Fruit fly (Drosophila melanogaster): ENCODE measurements around the gene EMC4.
A peak's percentile ranks its signal among the peaks of the same experiment; 100 is the strongest.

Gene EMC4

DNA sequence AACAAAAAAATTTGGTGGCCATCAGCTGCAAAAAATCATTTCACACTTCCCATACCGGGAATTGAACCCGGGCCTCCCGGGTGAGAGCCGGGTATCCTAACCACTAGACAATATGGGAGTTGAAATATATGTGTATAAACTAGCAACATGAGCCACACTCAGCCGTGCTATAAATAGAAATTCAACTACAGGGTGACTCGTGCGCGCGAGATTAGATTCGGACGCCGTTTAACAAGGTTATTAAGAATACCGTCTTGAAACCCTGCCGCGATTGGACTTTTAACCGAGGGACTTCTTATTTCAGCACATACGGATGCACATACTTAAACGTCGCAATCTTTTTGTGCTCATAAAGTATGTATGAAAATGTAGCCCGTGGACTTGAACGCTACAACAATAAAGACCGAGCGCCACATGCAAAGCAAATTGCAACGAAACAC is 20.3 kb downstream of the EMC4 start (continued):
- TF ChIP-seq cas (GFP tag; IDR thresholded peaks at IDR 0.05) (0 out of 2 replicates have a peak, but pooled peaks have one; percentile 15), pfk (GFP tag; optimal IDR thresholded peaks at IDR 0.05) (no peak), pb (GFP tag; optimal IDR thresholded peaks at IDR 0.05) (no peak), CkIIα-i1 (GFP tag; IDR thresholded peaks at IDR 0.05) (no peak), nmo (GFP tag; optimal IDR thresholded peaks at IDR 0.05) (no peak), twi (tag; optimal IDR thresholded peaks at IDR 0.05) (no peak), pzg (GFP tag; optimal IDR thresholded peaks at IDR 0.05) (no peak), Drgx (GFP tag; IDR thresholded peaks at IDR 0.05) (no peak), Fer1 (GFP tag; optimal IDR thresholded peaks at IDR 0.05) (no peak), CG12071 (GFP tag; optimal IDR thresholded peaks at IDR 0.05) (peak; percentile 36), tna (GFP tag; IDR thresholded peaks at IDR 0.05; ENCODE audit: partially characterized antibody) (peak; percentile 94), CG18619 (GFP tag; optimal IDR thresholded peaks at IDR 0.05) (no peak), CG13775 (GFP tag; optimal IDR thresholded peaks at IDR 0.05) (no peak), Nf-YA (GFP tag; IDR thresholded peaks at IDR 0.05) (no peak), Sry-δ (GFP tag; optimal IDR thresholded peaks at IDR 0.05) (no peak), CG7745 (tag; optimal IDR thresholded peaks at IDR 0.05) (no peak), CG14710 (tag; optimal IDR thresholded peaks at IDR 0.05) (no peak), CG11695 (GFP tag; IDR thresholded peaks at IDR 0.05) (no peak), CG11085 (GFP tag; IDR thresholded peaks at IDR 0.05) (no peak), Rfx (GFP tag; IDR thresholded peaks at IDR 0.05) (no peak), CG15269 (tag; optimal IDR thresholded peaks at IDR 0.05) (peak; percentile 4), CG13624 (GFP tag; optimal IDR thresholded peaks at IDR 0.05) (no peak), Hmr (GFP tag; optimal IDR thresholded peaks at IDR 0.05) (no peak), psq (GFP tag; optimal IDR thresholded peaks at IDR 0.05) (no peak), CG8290 (GFP tag; optimal IDR thresholded peaks at IDR 0.05) (no peak), CG8290 (tag; optimal IDR thresholded peaks at IDR 0.05) (peak in 1 of 2 experiments; percentile 31), CG13287 (GFP tag; IDR thresholded peaks at IDR 0.05; ENCODE audit: partially characterized antibody) (peak; percentile 72), knrl (GFP tag; IDR thresholded peaks at IDR 0.05; ENCODE audit: partially characterized antibody) (peak; percentile 82), CG4282 (GFP tag; optimal IDR thresholded peaks at IDR 0.05) (no peak), CG7271 (tag; optimal IDR thresholded peaks at IDR 0.05) (no peak), Nf-YC (tag; optimal IDR thresholded peaks at IDR 0.05) (no peak), unc-4 (GFP tag; IDR thresholded peaks at IDR 0.05; ENCODE audit: partially characterized antibody) (peak; percentile 60), crol (GFP tag; IDR thresholded peaks at IDR 0.05) (no peak), ase (GFP tag; IDR thresholded peaks at IDR 0.05) (no peak), vfl (GFP tag; optimal IDR thresholded peaks at IDR 0.05) (no peak), nerfin-1 (tag; optimal IDR thresholded peaks at IDR 0.05) (no peak), CG1603 (tag; optimal IDR thresholded peaks at IDR 0.05) (no peak), Bgb (GFP tag; IDR thresholded peaks at IDR 0.05; ENCODE audit: partially characterized antibody) (peak; percentile 93), CG2712 (tag; optimal IDR thresholded peaks at IDR 0.05) (peak; percentile 17), Hmx (GFP tag; optimal IDR thresholded peaks at IDR 0.05) (no peak), Blimp-1 (GFP tag; optimal IDR thresholded peaks at IDR 0.05) (no peak), chn (GFP tag; optimal IDR thresholded peaks at IDR 0.05) (no peak), CG15696 (tag; optimal IDR thresholded peaks at IDR 0.05) (no peak), Doc3 (GFP tag; IDR thresholded peaks at IDR 0.05; ENCODE audit: partially characterized antibody) (peak; percentile 52; the same call in 2 of the 3 replicates), CoRest (tag; optimal IDR thresholded peaks at IDR 0.05) (no peak), CG11093 (GFP tag; IDR thresholded peaks at IDR 0.05) (no peak), CG31441 (GFP tag; IDR thresholded peaks at IDR 0.05) (no peak), gcm2 (GFP tag; optimal IDR thresholded peaks at IDR 0.05) (no peak), sqz (GFP tag; optimal IDR thresholded peaks at IDR 0.05) (no peak), CG32767 (GFP tag; IDR thresholded peaks at IDR 0.05) (no peak), Xbp1 (GFP tag; optimal IDR thresholded peaks at IDR 0.05) (no peak)
